Worm (Caenorhabditis elegans): ENCODE measurements around the gene H04M03.12.

DNA sequence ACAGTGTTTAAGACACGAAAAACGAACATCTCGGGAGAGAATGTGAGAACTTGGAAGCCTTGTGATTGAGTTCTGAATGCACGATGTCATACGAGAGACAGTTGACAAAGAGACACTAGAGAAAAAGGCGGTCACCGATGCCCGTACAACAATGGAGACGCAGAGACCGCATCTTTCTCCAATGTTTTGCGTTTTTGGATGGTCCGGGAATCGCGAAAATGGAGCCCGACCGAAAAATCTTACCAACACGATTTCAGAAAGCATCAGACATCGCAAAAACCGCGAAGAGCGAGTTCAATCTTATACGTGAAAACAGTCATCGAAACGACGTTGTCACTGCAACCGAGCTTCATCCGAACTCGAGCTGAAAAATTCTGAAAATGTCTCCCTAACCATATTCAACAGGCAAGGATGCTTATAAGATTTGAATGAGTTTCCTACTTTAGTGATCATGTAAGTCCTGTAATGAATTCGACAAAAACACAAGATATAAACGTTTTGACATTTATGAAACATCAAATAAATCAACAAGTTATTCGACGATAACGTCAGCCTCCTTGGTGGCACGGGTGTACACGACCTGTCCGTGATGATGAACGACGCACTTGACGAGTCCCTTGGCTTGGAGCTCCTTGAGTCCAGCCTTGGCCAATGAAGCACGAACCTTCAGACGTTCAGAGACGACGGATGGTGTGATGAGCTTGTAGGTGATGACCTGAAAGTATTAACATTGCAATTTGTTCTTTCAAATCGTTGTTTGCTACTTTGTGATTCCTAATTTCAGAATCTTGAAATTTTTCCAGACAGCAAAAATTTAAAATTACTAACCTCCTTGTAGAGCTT is 43.7 kb upstream of the H04M03.12 start, which contains the start of gene inx-7:
- TF ChIP-seq elt-1 (tag; optimal IDR thresholded peaks at IDR 0.05; ENCODE audit: borderline replicate concordance, insufficient read depth) (no peak), ham-2 (GFP tag; optimal IDR thresholded peaks at IDR 0.05) (no peak), ztf-11 (tag; optimal IDR thresholded peaks at IDR 0.05) (no peak), snpc-4 (tag; optimal IDR thresholded peaks at IDR 0.05) (no peak), nhr-237 (tag; optimal IDR thresholded peaks at IDR 0.05) (no peak), unc-62 (GFP tag; optimal IDR thresholded peaks at IDR 0.05) (no peak), nhr-12 (tag; optimal IDR thresholded peaks at IDR 0.05) (no peak)
